Fruit fly (Drosophila melanogaster) whole organism: Measurements from ENCODE around the gene Nxf3.

ENCODE experiments used
- Dll ChIP-seq: fragments of >200 bp; optimal IDR thresholded peaks from 2 replicates; lab custom pipeline; 2017
- EcR ChIP-seq, 2 experiments: fragments of >200 bp; optimal IDR thresholded peaks; 2 replicates each; lab custom pipeline; 2017; ENCODE audit warnings: missing biosample characterization in 2 of 2, missing genetic modification characterization in 2 of 2, missing genetic modification reagents in 2 of 2
- usp ChIP-seq: fragments of >200 bp; optimal IDR thresholded peaks from 2 replicates; lab custom pipeline; 2017; ENCODE audit warnings: missing biosample characterization, missing genetic modification characterization, mixed read lengths

DNA sequence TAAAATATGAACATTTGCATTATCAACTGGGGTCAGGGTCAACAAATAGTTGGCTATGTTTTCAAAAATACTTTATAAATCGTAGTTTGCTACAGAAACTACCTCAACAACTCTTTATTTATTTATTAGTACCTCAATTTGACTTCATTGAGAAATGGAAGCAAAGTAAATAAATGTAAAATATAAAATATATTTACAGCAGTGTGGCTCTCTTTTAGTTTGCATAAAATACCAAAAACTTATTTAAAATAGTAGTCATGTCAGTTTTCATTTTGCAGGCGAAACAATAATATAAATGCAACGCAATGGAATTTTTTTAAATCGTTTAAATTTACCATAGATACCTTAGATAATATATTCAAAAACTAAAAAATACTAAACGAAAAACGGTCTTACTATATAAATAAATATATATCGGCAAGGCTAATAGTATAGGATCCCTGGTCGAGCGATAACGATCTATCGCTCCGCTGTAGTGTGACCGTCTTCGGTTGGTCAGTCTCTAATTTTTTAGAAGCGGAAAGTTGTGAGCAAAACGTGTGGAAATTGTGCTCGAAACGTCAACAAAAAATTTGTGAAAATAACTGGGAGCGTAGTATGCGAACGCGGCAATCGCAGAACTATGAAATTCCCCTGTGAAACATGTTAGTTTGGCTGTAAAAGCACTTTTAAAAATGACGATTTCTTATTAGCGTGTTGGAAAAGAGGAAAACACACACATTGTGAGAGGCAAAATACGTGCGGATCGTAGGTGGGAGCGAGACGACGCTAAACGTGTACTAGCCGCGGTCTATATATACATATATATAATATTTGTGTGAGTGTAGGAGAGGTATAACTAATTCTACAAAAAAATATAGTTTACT lies 36.9 kb downstream of the Nxf3 start, which contains the start of the genes Nprl3 and upSET:
- TF ChIP-seq Dll (lab: Kevin White, UChicago) (no peak), usp (GFP tag; lab: Kevin White, UChicago) (no peak), EcR (GFP tag; optimal IDR thresholded peaks at IDR 0.05; lab: Kevin White, UChicago) (no peak)
